Worm (Caenorhabditis elegans) whole organism, L4 larva: ENCODE data around the gene dnj-17.

Experiments used
- lim-7 ChIP-seq: fragments of 200-800 bp; sonication (Bioruptor generic); IDR thresholded peaks from 2 replicates; pipeline ENCODE4 v1.3.6; 2022; ENCODE audit warnings: missing genetic modification characterization, missing compliant biosample characterization
- lsy-2 ChIP-seq, 2 experiments: fragments of 150-350 bp in 1 of 2; sonication (generic microtip) in 1 of 2; optimal IDR thresholded peaks; 2 replicates each; lab custom pipeline; 2014 to 2017; ENCODE audit warnings: missing biosample characterization in 2 of 2, missing genetic modification characterization in 2 of 2
- nhr-28 ChIP-seq: fragments of 150-350 bp; optimal IDR thresholded peaks from 2 replicates; lab custom pipeline; 2014; ENCODE audit warnings: missing biosample characterization, missing genetic modification characterization
- nhr-6 ChIP-seq: fragments of 150-350 bp; optimal IDR thresholded peaks from 2 replicates; lab custom pipeline; 2014; ENCODE audit warnings: missing biosample characterization, missing genetic modification characterization
- snpc-4 ChIP-seq: fragments of 150-350 bp; optimal IDR thresholded peaks from 2 replicates; lab custom pipeline; 2014; ENCODE audit warnings: missing biosample characterization, missing genetic modification characterization

- TF ChIP-seq snpc-4 (tag; lab: Kevin White, UChicago) = no peak
- TF ChIP-seq nhr-6 = no peak
- no peak for TF ChIP-seq lim-7 (GFP tag; lab: Robert Waterston, UW)
- no peak for TF ChIP-seq nhr-28 (tag; lab: Kevin White, UChicago)
- no peak for TF ChIP-seq lsy-2 (tag; optimal IDR thresholded peaks at IDR 0.05; lab: Kevin White, UChicago)
These were observed 34.7 kb upstream of the dnj-17 start for ce11 chrIII:13427817-13428216.
